Fruit fly (Drosophila melanogaster): ENCODE measurements around the gene Met.

Gene Met

DNA sequence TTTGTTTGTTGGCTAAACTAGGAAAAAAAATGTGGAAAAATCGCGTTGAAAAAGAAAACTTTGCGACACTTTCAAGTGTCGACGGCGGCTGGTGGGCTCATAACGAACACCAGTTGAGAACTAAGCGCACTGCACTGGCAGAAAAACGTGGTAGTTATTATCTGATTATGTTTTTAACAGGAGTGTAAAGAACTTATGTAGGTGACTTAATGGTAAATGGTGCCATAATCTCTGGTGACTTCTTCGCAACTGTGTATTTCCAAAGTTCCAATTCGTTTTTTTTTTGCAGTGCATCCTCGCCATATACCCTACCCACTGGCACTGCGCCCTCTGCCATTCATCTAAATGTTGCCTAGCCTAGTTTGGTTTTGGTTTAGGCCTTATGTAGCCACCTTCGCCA is 37.1 kb downstream of the Met start (continued):
- TF ChIP-seq zf30C (GFP tag; optimal IDR thresholded peaks at IDR 0.05) (no peak), HmgZ (tag; optimal IDR thresholded peaks at IDR 0.05) (no peak), Max (GFP tag; optimal IDR thresholded peaks at IDR 0.05) (no peak), zen2 (GFP tag; IDR thresholded peaks at IDR 0.05; ENCODE audit: partially characterized antibody) (no peak), CG6175 (GFP tag; IDR thresholded peaks at IDR 0.05) (no peak), CG18599 (GFP tag; optimal IDR thresholded peaks at IDR 0.05) (peak; percentile 13), CG8924 (tag; optimal IDR thresholded peaks at IDR 0.05) (no peak), kay (GFP tag; optimal IDR thresholded peaks at IDR 0.05) (no peak), trem (tag; optimal IDR thresholded peaks at IDR 0.05) (no peak), Nf-YC (tag; optimal IDR thresholded peaks at IDR 0.05) (no peak), CG3847 (GFP tag; IDR thresholded peaks at IDR 0.05) (no peak), nmo (GFP tag; optimal IDR thresholded peaks at IDR 0.05) (no peak), CG11398 (GFP tag; optimal IDR thresholded peaks at IDR 0.05) (no peak), HLH3B (GFP tag; IDR thresholded peaks at IDR 0.05) (peak; percentile 47), ato (GFP tag; IDR thresholded peaks at IDR 0.05; ENCODE audit: partially characterized antibody) (no peak), Lpt (GFP tag; optimal IDR thresholded peaks at IDR 0.05) (no peak), CG4820 (GFP tag; optimal IDR thresholded peaks at IDR 0.05) (peak; percentile 33), jing (GFP tag; optimal IDR thresholded peaks at IDR 0.05) (no peak), CG3726 (GFP tag; IDR thresholded peaks at IDR 0.05) (no peak), CG8765 (GFP tag; IDR thresholded peaks at IDR 0.05) (no peak), Atf-2 (GFP tag; optimal IDR thresholded peaks at IDR 0.05) (no peak), CG17829 (tag; optimal IDR thresholded peaks at IDR 0.05) (no peak), CG16815 (GFP tag; optimal IDR thresholded peaks at IDR 0.05) (no peak), repo (GFP tag; optimal IDR thresholded peaks at IDR 0.05) (no peak), Drgx (GFP tag; IDR thresholded peaks at IDR 0.05) (peak; percentile 78), maf-S (GFP tag; optimal IDR thresholded peaks at IDR 0.05) (no peak), tin (GFP tag; optimal IDR thresholded peaks at IDR 0.05) (peak; percentile 40), CG13296 (GFP tag; optimal IDR thresholded peaks at IDR 0.05) (no peak), esg (GFP tag; conservative IDR thresholded peaks at IDR 0.05) (peak; percentile 24; the same call in 1 of the 2 replicates), chinmo (GFP tag; IDR thresholded peaks at IDR 0.05; ENCODE audit: partially characterized antibody) (no peak), cwo (GFP tag; optimal IDR thresholded peaks at IDR 0.05) (peak; percentile 1), MBD-R2 (GFP tag; IDR thresholded peaks at IDR 0.05) (no peak), CG6254 (GFP tag; optimal IDR thresholded peaks at IDR 0.05) (no peak), org-1 (GFP tag; optimal IDR thresholded peaks at IDR 0.05) (no peak), TFAM (GFP tag; optimal IDR thresholded peaks at IDR 0.05) (no peak), CG42726 (GFP tag; IDR thresholded peaks at IDR 0.05; ENCODE audit: partially characterized antibody) (no peak), wek (GFP tag; optimal IDR thresholded peaks at IDR 0.05) (no peak), CG4328 (GFP tag; optimal IDR thresholded peaks at IDR 0.05) (no peak), zfh2 (GFP tag; optimal IDR thresholded peaks at IDR 0.05) (no peak), CG17328 (GFP tag; IDR thresholded peaks at IDR 0.05) (no peak), CG3995 (GFP tag; optimal IDR thresholded peaks at IDR 0.05) (no peak), MESR4 (GFP tag; optimal IDR thresholded peaks at IDR 0.05) (no peak), scrt (GFP tag; optimal IDR thresholded peaks at IDR 0.05) (no peak), yki (optimal IDR thresholded peaks at IDR 0.05) (no peak), PHDP (tag; optimal IDR thresholded peaks at IDR 0.05) (no peak), Atf3 (GFP tag; optimal IDR thresholded peaks at IDR 0.05) (no peak), CkIIα-i1 (GFP tag; IDR thresholded peaks at IDR 0.05) (no peak), sqz (GFP tag; optimal IDR thresholded peaks at IDR 0.05) (no peak), ranshi (GFP tag; IDR thresholded peaks at IDR 0.05) (peak; percentile 20; the same call in 1 of the 2 replicates), ase (GFP tag; IDR thresholded peaks at IDR 0.05) (no peak), croc (GFP tag; conservative IDR thresholded peaks at IDR 0.05) (no peak), CG2129 (GFP tag; IDR thresholded peaks at IDR 0.05; ENCODE audit: partially characterized antibody) (no peak)
